Fruit fly (Drosophila melanogaster) whole organism, prepupa: ENCODE results near the gene NimB3.
A peak's percentile ranks its signal among the peaks of the same experiment; 100 is the strongest.

Source experiments
- CG10631 ChIP-seq: fragments of 200-800 bp; sonication (Bioruptor generic); optimal IDR thresholded peaks from 2 replicates; lab custom pipeline; 2016; ENCODE audit warnings: missing biosample characterization, missing genetic modification characterization
- CG10669 ChIP-seq: fragments of 200-800 bp; sonication (Bioruptor generic); optimal IDR thresholded peaks from 3 replicates; lab custom pipeline; 2018; ENCODE audit warnings: missing biosample characterization, mild to moderate bottlenecking, missing genetic modification characterization, moderate library complexity
- CG11294 ChIP-seq: fragments of 200-800 bp; sonication (Bioruptor generic); IDR thresholded peaks from 2 replicates; pipeline ENCODE4 v1.3.6; 2022; ENCODE audit warnings: missing biosample characterization, missing genetic modification characterization
- CG11762 ChIP-seq: fragments of 200-800 bp; sonication (Bioruptor generic); optimal IDR thresholded peaks from 3 replicates; lab custom pipeline; 2016; ENCODE audit warnings: missing biosample characterization, missing genetic modification characterization; ENCODE audit not compliant: insufficient read depth
- CG11902 ChIP-seq: fragments of 200-800 bp; sonication (Bioruptor generic); optimal IDR thresholded peaks from 3 replicates; lab custom pipeline; 2016; ENCODE audit warnings: missing biosample characterization, missing genetic modification characterization
- CG15336 ChIP-seq: fragments of 200-800 bp; sonication (Bioruptor generic); IDR thresholded peaks from 2 replicates; pipeline ENCODE4 v1.3.6; 2022; ENCODE audit warnings: missing biosample characterization, missing genetic modification characterization
- CG16779 ChIP-seq: fragments of 200-800 bp; sonication (Bioruptor generic); optimal IDR thresholded peaks from 3 replicates; lab custom pipeline; 2017; ENCODE audit warnings: missing biosample characterization, mild to moderate bottlenecking, missing genetic modification characterization
- CG3032 ChIP-seq: fragments of 200-800 bp; optimal IDR thresholded peaks from 2 replicates; lab custom pipeline; 2019; ENCODE audit warnings: missing biosample characterization, mild to moderate bottlenecking, missing genetic modification characterization, moderate library complexity
- CG34406 ChIP-seq: fragments of 200-800 bp; sonication (Bioruptor generic); optimal IDR thresholded peaks from 3 replicates; lab custom pipeline; 2016; ENCODE audit warnings: missing biosample characterization, missing genetic modification characterization
- CG3919 ChIP-seq: fragments of 200-800 bp; sonication (Bioruptor generic); optimal IDR thresholded peaks from 3 replicates; lab custom pipeline; 2016; ENCODE audit warnings: missing biosample characterization, missing genetic modification characterization
- CG4318 ChIP-seq: fragments of 200-800 bp; sonication (Bioruptor generic); optimal IDR thresholded peaks from 3 replicates; lab custom pipeline; 2017; ENCODE audit warnings: missing biosample characterization, mild to moderate bottlenecking, missing genetic modification characterization
- CG6276 ChIP-seq: fragments of 200-800 bp; sonication (Bioruptor generic); optimal IDR thresholded peaks from 2 replicates; lab custom pipeline; 2017; ENCODE audit warnings: missing biosample characterization, mild to moderate bottlenecking, missing genetic modification characterization
- CG6792 ChIP-seq: fragments of 200-800 bp; sonication (Bioruptor generic); optimal IDR thresholded peaks from 3 replicates; lab custom pipeline; 2016; ENCODE audit warnings: missing biosample characterization, missing genetic modification characterization
- CG6808 ChIP-seq: fragments of 200-800 bp; sonication (Bioruptor generic); optimal IDR thresholded peaks from 3 replicates; lab custom pipeline; 2017; ENCODE audit warnings: missing biosample characterization, missing genetic modification characterization, mild to moderate bottlenecking, moderate library complexity, missing genetic modification reagents
- CG6854 ChIP-seq: fragments of 200-800 bp; sonication (Bioruptor generic); optimal IDR thresholded peaks from 2 replicates; lab custom pipeline; 2017; ENCODE audit warnings: missing biosample characterization, mild to moderate bottlenecking, missing genetic modification characterization
- CG8119 ChIP-seq: fragments of 200-800 bp; sonication (Bioruptor generic); IDR thresholded peaks from 3 replicates; pipeline ENCODE4 v1.3.6; 2022; ENCODE audit warnings: missing biosample characterization, missing genetic modification characterization
- CG8632 ChIP-seq: fragments of 200-800 bp; sonication (Bioruptor generic); optimal IDR thresholded peaks from 3 replicates; lab custom pipeline; 2016; ENCODE audit warnings: missing biosample characterization, missing genetic modification characterization
- Eip78C ChIP-seq: fragments of 200-800 bp; sonication (Bioruptor generic); peaks from one replicate; lab custom pipeline; 2016; ENCODE audit warnings: missing biosample characterization, missing genetic modification characterization
- Eip93F ChIP-seq: fragments of 200-800 bp; sonication (Bioruptor generic); optimal IDR thresholded peaks from 2 replicates; lab custom pipeline; 2016; ENCODE audit warnings: missing biosample characterization, mild to moderate bottlenecking, missing genetic modification characterization
- Ets96B ChIP-seq: fragments of 200-800 bp; optimal IDR thresholded peaks from 2 replicates; lab custom pipeline; 2019; ENCODE audit warnings: missing biosample characterization, mild to moderate bottlenecking, missing genetic modification characterization, moderate library complexity
- Gug ChIP-seq: fragments of 200-800 bp; sonication (Bioruptor generic); IDR thresholded peaks from 2 replicates; pipeline ENCODE4 v1.3.6; 2022; ENCODE audit warnings: missing biosample characterization, missing genetic modification characterization
- Hr39 ChIP-seq: fragments of 200-800 bp; sonication (Bioruptor generic); optimal IDR thresholded peaks from 2 replicates; lab custom pipeline; 2016; ENCODE audit warnings: missing biosample characterization, missing genetic modification characterization
- Hr4 ChIP-seq: fragments of 200-800 bp; sonication (Bioruptor generic); optimal IDR thresholded peaks from 3 replicates; lab custom pipeline; 2016; ENCODE audit warnings: missing biosample characterization, missing genetic modification characterization
- Met ChIP-seq: fragments of 200-800 bp; sonication (Bioruptor generic); optimal IDR thresholded peaks from 3 replicates; lab custom pipeline; 2016; ENCODE audit warnings: missing biosample characterization, missing genetic modification characterization
- OdsH ChIP-seq: fragments of 200-800 bp; sonication (Bioruptor generic); optimal IDR thresholded peaks from 3 replicates; lab custom pipeline; 2016; ENCODE audit warnings: missing biosample characterization, missing genetic modification characterization
- Sox102F ChIP-seq: fragments of 200-800 bp; sonication (Bioruptor generic); optimal IDR thresholded peaks from 2 replicates; lab custom pipeline; 2016; ENCODE audit warnings: missing biosample characterization, mild to moderate bottlenecking, missing genetic modification characterization
- Sox14 ChIP-seq: fragments of 200-800 bp; sonication (Bioruptor generic); optimal IDR thresholded peaks from 3 replicates; lab custom pipeline; 2016; ENCODE audit warnings: missing biosample characterization, missing genetic modification characterization
- Sox15 ChIP-seq: fragments of 200-800 bp; sonication (Bioruptor generic); optimal IDR thresholded peaks from 3 replicates; lab custom pipeline; 2016; ENCODE audit warnings: missing biosample characterization, missing genetic modification characterization
- achi ChIP-seq: fragments of 200-800 bp; sonication (Bioruptor generic); optimal IDR thresholded peaks from 3 replicates; lab custom pipeline; 2016; ENCODE audit warnings: missing biosample characterization, missing genetic modification characterization
- acj6 ChIP-seq: fragments of 200-800 bp; sonication (Bioruptor generic); optimal IDR thresholded peaks from 3 replicates; lab custom pipeline; 2016; ENCODE audit warnings: missing biosample characterization, missing genetic modification characterization
- cyc ChIP-seq: fragments of 200-800 bp; sonication (Bioruptor generic); optimal IDR thresholded peaks from 3 replicates; lab custom pipeline; 2016; ENCODE audit warnings: missing biosample characterization, missing genetic modification characterization
- dac ChIP-seq: fragments of 200-800 bp; sonication (Bioruptor generic); optimal IDR thresholded peaks from 2 replicates; lab custom pipeline; 2017; ENCODE audit warnings: missing biosample characterization, mild to moderate bottlenecking, missing genetic modification characterization
- eg ChIP-seq: fragments of 200-800 bp; sonication (Bioruptor generic); IDR thresholded peaks from 3 replicates; pipeline ENCODE4 v1.3.6; 2022; ENCODE audit warnings: missing biosample characterization, missing genetic modification characterization
- esn ChIP-seq: fragments of 200-800 bp; sonication (Bioruptor generic); optimal IDR thresholded peaks from 2 replicates; lab custom pipeline; 2016; ENCODE audit warnings: missing biosample characterization, mild to moderate bottlenecking, missing genetic modification characterization, moderate library complexity
- fd59A ChIP-seq: fragments of 200-800 bp; sonication (Bioruptor generic); optimal IDR thresholded peaks from 2 replicates; lab custom pipeline; 2017; ENCODE audit warnings: missing biosample characterization, mild to moderate bottlenecking, missing genetic modification characterization, missing genetic modification reagents
- fkh ChIP-seq: fragments of 200-800 bp; sonication (Bioruptor generic); optimal IDR thresholded peaks from 3 replicates; lab custom pipeline; 2017; ENCODE audit warnings: missing biosample characterization, mild to moderate bottlenecking, missing genetic modification characterization, moderate library complexity
- net ChIP-seq: fragments of 200-800 bp; sonication (Bioruptor generic); optimal IDR thresholded peaks from 3 replicates; lab custom pipeline; 2016; ENCODE audit warnings: missing biosample characterization, missing genetic modification characterization
- pdm3 ChIP-seq: fragments of 200-800 bp; sonication (Bioruptor generic); optimal IDR thresholded peaks from 3 replicates; lab custom pipeline; 2016; ENCODE audit warnings: missing biosample characterization, missing genetic modification characterization
- salr ChIP-seq, 2 experiments: fragments of 200-800 bp; sonication (Bioruptor generic); optimal IDR thresholded peaks; 3 replicates each; lab custom pipeline; 2016 to 2018; ENCODE audit warnings: missing biosample characterization in 2 of 2, missing genetic modification characterization in 2 of 2, mild to moderate bottlenecking in 1 of 2
- svp ChIP-seq: fragments of 200-800 bp; sonication (Bioruptor generic); peaks from one replicate; lab custom pipeline; 2016; ENCODE audit warnings: missing biosample characterization, missing genetic modification characterization
- topi ChIP-seq: fragments of 200-800 bp; sonication (Bioruptor generic); optimal IDR thresholded peaks from 3 replicates; lab custom pipeline; 2016; ENCODE audit warnings: missing biosample characterization, missing genetic modification characterization

Gene NimB3

dm6 chr2L:13955775-13956174 lies 12.0 kb downstream of the NimB3 start (continued):
- TF ChIP-seq net (GFP tag; lab: Kevin White, UChicago) (peak; percentile 95), eg (GFP tag; lab: Robert Waterston, UW) (peak; percentile 94), svp (GFP tag; lab: Kevin White, UChicago) (peak; percentile 95), Eip78C (GFP tag; lab: Kevin White, UChicago) (peak; percentile 98), CG6792 (peak; percentile 96), CG8632 (GFP tag; lab: Kevin White, UChicago) (peak; percentile 91), CG6808 (GFP tag; lab: Kevin White, UChicago) (peak; percentile 86), CG34406 (GFP tag; lab: Kevin White, UChicago) (peak; percentile 93)

dm6 chr2L:13949789-13950188 lies 18.0 kb downstream of the NimB3 start:
- TF ChIP-seq Hr39 (no peak), CG3919 (GFP tag; lab: Kevin White, UChicago) (no peak), salr (GFP tag; optimal IDR thresholded peaks at IDR 0.05; lab: Kevin White, UChicago) (no peak), Eip78C (GFP tag; lab: Kevin White, UChicago) (no peak), Eip93F (GFP tag; lab: Kevin White, UChicago) (no peak), cyc (GFP tag; lab: Kevin White, UChicago) (no peak), fd59A (no peak), Hr4 (GFP tag; lab: Kevin White, UChicago) (no peak), CG3032 (tag; lab: Kevin White, UChicago) (no peak), esn (GFP tag; lab: Kevin White, UChicago) (no peak), Sox14 (no peak), CG6808 (GFP tag; lab: Kevin White, UChicago) (no peak), dac (GFP tag; lab: Kevin White, UChicago) (no peak)

dm6 chr2L:13947476-13947875 lies 20.3 kb downstream of the NimB3 start, which contains the start of gene Vajk3:
Gene Vajk3 (minus strand): TSS chr2L:13947476.
- TF ChIP-seq Met: no peak
- 0 out of 3 replicates have a peak, but pooled peaks have one; percentile 16 for TF ChIP-seq eg (GFP tag; lab: Robert Waterston, UW)

dm6 chr2L:13934542-13935065 lies 33.2 kb downstream of the NimB3 start, which contains the start of gene Vajk2:
Gene Vajk2 (minus strand): TSS chr2L:13934692.
- TF ChIP-seq Sox14: no peak
- TF ChIP-seq Ets96B (tag; lab: Kevin White, UChicago): no peak
- peak; percentile 42; the same call in 1 of the 3 replicates for TF ChIP-seq eg (GFP tag; lab: Robert Waterston, UW)
- TF ChIP-seq CG6792: no peak
- no peak for TF ChIP-seq Met
- TF ChIP-seq CG15336: 0 out of 2 replicates have a peak, but pooled peaks have one; percentile 16
- TF ChIP-seq topi: no peak
- peak; percentile 42 for TF ChIP-seq Eip78C (GFP tag; lab: Kevin White, UChicago)
- TF ChIP-seq, all 60 proteins: peak for 3

dm6 chr2L:13931318-13931717 lies 36.5 kb downstream of the NimB3 start, which contains the start of gene CG42711:
Gene CG42711 (minus strand): TSS chr2L:13931362.
- TF ChIP-seq CG6854 (GFP tag; lab: Kevin White, UChicago): no peak
- TF ChIP-seq CG15336: peak; percentile 81
- peak; percentile 22; the same call in 1 of the 2 replicates for TF ChIP-seq CG11294 (GFP tag; lab: Robert Waterston, UW)
- peak; percentile 10 for TF ChIP-seq pdm3
- no peak for TF ChIP-seq Ets96B (tag; lab: Kevin White, UChicago)
- peak; percentile 57 for TF ChIP-seq svp (GFP tag; lab: Kevin White, UChicago)
- peak; percentile 38 for TF ChIP-seq CG8632 (GFP tag; lab: Kevin White, UChicago)
- TF ChIP-seq Sox15 (GFP tag; lab: Kevin White, UChicago): no peak
- peak; percentile 73 for TF ChIP-seq CG8119
- TF ChIP-seq CG4318 (GFP tag; lab: Kevin White, UChicago): no peak
- TF ChIP-seq CG10669: peak; percentile 6
- TF ChIP-seq Hr39: no peak
- TF ChIP-seq acj6: peak; percentile 37
- TF ChIP-seq CG6792: peak; percentile 35
- no peak for TF ChIP-seq CG16779 (tag; lab: Kevin White, UChicago)
- peak; percentile 18 for TF ChIP-seq net (GFP tag; lab: Kevin White, UChicago)
- no peak for TF ChIP-seq Sox102F (GFP tag; lab: Kevin White, UChicago)
- no peak for TF ChIP-seq CG6808 (GFP tag; lab: Kevin White, UChicago)
- TF ChIP-seq CG3919 (GFP tag; lab: Kevin White, UChicago): peak; percentile 3
- TF ChIP-seq CG11902 (GFP tag; lab: Kevin White, UChicago): no peak
- no peak for TF ChIP-seq fkh
- TF ChIP-seq CG6276 (GFP tag; lab: Kevin White, UChicago): peak; percentile 34
- no peak for TF ChIP-seq CG11762 (GFP tag; lab: Kevin White, UChicago)
- peak; percentile 50 for TF ChIP-seq OdsH (GFP tag; lab: Kevin White, UChicago)
- TF ChIP-seq CG10631 (GFP tag; lab: Kevin White, UChicago): peak; percentile 12
- TF ChIP-seq Eip78C (GFP tag; lab: Kevin White, UChicago): peak; percentile 69
- TF ChIP-seq CG34406 (GFP tag; lab: Kevin White, UChicago): peak; percentile 5
- TF ChIP-seq Gug (GFP tag; lab: Robert Waterston, UW): no peak
- TF ChIP-seq achi: peak; percentile 18
- TF ChIP-seq Hr4 (GFP tag; lab: Kevin White, UChicago): peak; percentile 30
- no peak for TF ChIP-seq Met
- peak; percentile 78 for TF ChIP-seq eg (GFP tag; lab: Robert Waterston, UW)
